Fruit fly (Drosophila melanogaster) whole organism, embryonic: Measurements from ENCODE around the gene CG18507.

Experiments
- ATbp ChIP-seq: fragments of 200-800 bp; sonication (Bioruptor generic); optimal IDR thresholded peaks from 2 replicates; lab custom pipeline; 2017; ENCODE audit warnings: missing biosample characterization, mild to moderate bottlenecking, missing genetic modification characterization, missing genetic modification reagents
- CG10209 ChIP-seq: fragments of 200-800 bp; sonication (Bioruptor generic); optimal IDR thresholded peaks from 3 replicates; lab custom pipeline; 2017; ENCODE audit warnings: missing biosample characterization, mild to moderate bottlenecking, missing genetic modification characterization, missing genetic modification reagents
- CG10462 ChIP-seq: fragments of 200-800 bp; sonication (Bioruptor generic); optimal IDR thresholded peaks from 2 replicates; lab custom pipeline; 2016; ENCODE audit warnings: missing biosample characterization, missing genetic modification characterization
- CG10565 ChIP-seq: fragments of 200-800 bp; sonication (Bioruptor generic); optimal IDR thresholded peaks from 3 replicates; lab custom pipeline; 2016; ENCODE audit warnings: missing biosample characterization, mild to moderate bottlenecking, missing genetic modification characterization
- CG11504 ChIP-seq: fragments of 200-800 bp; sonication (Bioruptor generic); optimal IDR thresholded peaks from 3 replicates; lab custom pipeline; 2019; ENCODE audit warnings: missing biosample characterization, mild to moderate bottlenecking, missing genetic modification characterization, moderate library complexity
- CG12391 ChIP-seq: fragments of 200-800 bp; sonication (Bioruptor generic); optimal IDR thresholded peaks from 3 replicates; lab custom pipeline; 2018; ENCODE audit warnings: missing biosample characterization, mild to moderate bottlenecking, missing genetic modification characterization, moderate library complexity
- CG14667 ChIP-seq: fragments of 200-800 bp; sonication (Bioruptor generic); IDR thresholded peaks from 2 replicates; pipeline ENCODE4 v1.3.6; 2022; ENCODE audit warnings: missing biosample characterization, missing genetic modification characterization
- CG15011 ChIP-seq: fragments of 200-800 bp; sonication (Bioruptor generic); optimal IDR thresholded peaks from 3 replicates; lab custom pipeline; 2018; ENCODE audit warnings: missing biosample characterization, mild to moderate bottlenecking, missing genetic modification characterization
- CG15479 ChIP-seq: fragments of 200-800 bp; sonication (Bioruptor generic); optimal IDR thresholded peaks from 3 replicates; lab custom pipeline; 2019; ENCODE audit warnings: missing biosample characterization, mild to moderate bottlenecking, missing genetic modification characterization, moderate library complexity
- CG1602 ChIP-seq: fragments of 200-800 bp; sonication (Bioruptor generic); optimal IDR thresholded peaks from 3 replicates; lab custom pipeline; 2016; ENCODE audit warnings: missing biosample characterization, missing genetic modification characterization
- CG1647 ChIP-seq: fragments of 200-800 bp; sonication (Bioruptor generic); optimal IDR thresholded peaks from 3 replicates; lab custom pipeline; 2016; ENCODE audit warnings: missing biosample characterization, missing genetic modification characterization
- CG16813 ChIP-seq: fragments of 200-800 bp; sonication (Bioruptor generic); IDR thresholded peaks from 3 replicates; pipeline ENCODE4 v1.3.6; 2022; ENCODE audit warnings: missing biosample characterization, missing genetic modification characterization; ENCODE audit not compliant: partially characterized antibody
- CG17568 ChIP-seq: fragments of 200-800 bp; sonication (Bioruptor generic); optimal IDR thresholded peaks from 2 replicates; lab custom pipeline; 2018; ENCODE audit warnings: missing biosample characterization, mild to moderate bottlenecking, missing genetic modification characterization, moderate library complexity
- CG18011 ChIP-seq: fragments of 200-800 bp; sonication (Bioruptor generic); optimal IDR thresholded peaks from 2 replicates; lab custom pipeline; 2017; ENCODE audit warnings: missing biosample characterization, missing genetic modification characterization, mild to moderate bottlenecking, moderate library complexity, missing genotype
- CG34224 ChIP-seq: fragments of 200-800 bp; sonication (Bioruptor generic); IDR thresholded peaks from 3 replicates; pipeline ENCODE4 v1.3.6; 2022; ENCODE audit warnings: missing biosample characterization, missing genetic modification characterization; ENCODE audit not compliant: partially characterized antibody
- CG3847 ChIP-seq: fragments of 200-800 bp; sonication (Bioruptor generic); IDR thresholded peaks from 2 replicates; pipeline ENCODE4 v1.3.6; 2022; ENCODE audit warnings: missing biosample characterization, missing genetic modification characterization
- CG4707 ChIP-seq: fragments of 200-800 bp; sonication (Bioruptor generic); optimal IDR thresholded peaks from 2 replicates; lab custom pipeline; 2018; ENCODE audit warnings: missing biosample characterization, mild to moderate bottlenecking, missing genetic modification characterization, moderate library complexity
- CG6689 ChIP-seq: fragments of 200-800 bp; sonication (Bioruptor generic); IDR thresholded peaks from 2 replicates; pipeline ENCODE4 v1.3.6; 2022; ENCODE audit warnings: missing biosample characterization, missing genetic modification characterization
- CG8359 ChIP-seq: fragments of 200-800 bp; sonication (Bioruptor generic); optimal IDR thresholded peaks from 2 replicates; lab custom pipeline; 2017; ENCODE audit warnings: missing biosample characterization, mild to moderate bottlenecking, missing genetic modification characterization, borderline replicate concordance
- CG8765 ChIP-seq: fragments of 200-800 bp; sonication (Bioruptor generic); IDR thresholded peaks from 2 replicates; pipeline ENCODE4 v1.3.6; 2022; ENCODE audit warnings: missing biosample characterization, missing genetic modification characterization
- D ChIP-seq, 2 experiments: fragments of 200-800 bp in 1 of 2; fragments of >200 bp in 1 of 2; sonication (Bioruptor generic) in 1 of 2; optimal IDR thresholded peaks; 2 replicates in 1 of 2; 3 replicates in 1 of 2; lab custom pipeline; 2017; ENCODE audit warnings: mild to moderate bottlenecking in 1 of 2, missing biosample characterization in 1 of 2, missing genetic modification characterization in 1 of 2, missing genetic modification reagents in 1 of 2
- Dp ChIP-seq: fragments of 200-800 bp; sonication (Bioruptor generic); optimal IDR thresholded peaks from 2 replicates; lab custom pipeline; 2018; ENCODE audit warnings: missing biosample characterization, mild to moderate bottlenecking, missing genetic modification characterization, moderate library complexity
- E2f2 ChIP-seq: fragments of 200-800 bp; sonication (Bioruptor generic); IDR thresholded peaks from 2 replicates; pipeline ENCODE4 v1.3.6; 2022; ENCODE audit warnings: missing biosample characterization, missing genetic modification characterization
- HHEX ChIP-seq: fragments of 200-800 bp; sonication (Bioruptor generic); optimal IDR thresholded peaks from 3 replicates; lab custom pipeline; 2017; ENCODE audit warnings: missing biosample characterization, mild to moderate bottlenecking, missing genetic modification characterization, missing genetic modification reagents
- HLH54F ChIP-seq: fragments of 200-800 bp; sonication (Bioruptor generic); optimal IDR thresholded peaks from 3 replicates; lab custom pipeline; 2016; ENCODE audit warnings: missing biosample characterization, missing genetic modification characterization
- Hr78 ChIP-seq, 2 experiments: fragments of 200-800 bp in 1 of 2; fragments of >200 bp in 1 of 2; sonication (Bioruptor generic) in 1 of 2; optimal IDR thresholded peaks; 2 replicates each; lab custom pipeline; 2017 to 2019; ENCODE audit warnings: missing biosample characterization in 2 of 2, missing genetic modification characterization in 2 of 2, mild to moderate bottlenecking in 1 of 2, moderate library complexity in 1 of 2
- MESR4 ChIP-seq: fragments of 200-800 bp; sonication (Bioruptor generic); optimal IDR thresholded peaks from 2 replicates; lab custom pipeline; 2018; ENCODE audit warnings: missing biosample characterization, mild to moderate bottlenecking, missing genetic modification characterization, moderate library complexity
- Neu2 ChIP-seq: fragments of 200-800 bp; sonication (Bioruptor generic); optimal IDR thresholded peaks from 3 replicates; lab custom pipeline; 2016; ENCODE audit warnings: missing biosample characterization, missing genetic modification characterization, borderline replicate concordance
- Nf-YC ChIP-seq: fragments of 200-800 bp; optimal IDR thresholded peaks from 3 replicates; lab custom pipeline; 2019; ENCODE audit warnings: missing biosample characterization, mild to moderate bottlenecking, missing genetic modification characterization, moderate library complexity
- Side ChIP-seq: fragments of 200-800 bp; sonication (Bioruptor generic); optimal IDR thresholded peaks from 2 replicates; lab custom pipeline; 2016; ENCODE audit warnings: missing biosample characterization, missing genetic modification characterization
- Sry-δ ChIP-seq: fragments of 200-800 bp; sonication (Bioruptor generic); optimal IDR thresholded peaks from 2 replicates; lab custom pipeline; 2016; ENCODE audit warnings: missing biosample characterization, missing genetic modification characterization
- bsh ChIP-seq, 2 experiments: fragments of 200-800 bp; sonication (Bioruptor generic); optimal IDR thresholded peaks; 2 replicates each; lab custom pipeline; 2017 to 2018; ENCODE audit warnings: mild to moderate bottlenecking in 2 of 2, missing biosample characterization in 2 of 2, missing genetic modification characterization in 2 of 2, moderate library complexity in 1 of 2
- cas ChIP-seq: fragments of 200-800 bp; sonication (Bioruptor generic); IDR thresholded peaks from 2 replicates; pipeline ENCODE4 v1.3.6; 2022; ENCODE audit warnings: missing biosample characterization, missing genetic modification characterization
- chif ChIP-seq, 2 experiments: fragments of 200-800 bp; sonication (Bioruptor generic); optimal IDR thresholded peaks; 3 replicates each; lab custom pipeline; 2016; ENCODE audit warnings: missing biosample characterization in 2 of 2, missing genetic modification characterization in 2 of 2
- crc ChIP-seq: fragments of 200-800 bp; sonication (Bioruptor generic); optimal IDR thresholded peaks from 2 replicates; lab custom pipeline; 2016; ENCODE audit warnings: missing biosample characterization, missing genetic modification characterization
- ems ChIP-seq: fragments of 200-800 bp; sonication (Bioruptor generic); optimal IDR thresholded peaks from 3 replicates; lab custom pipeline; 2016; ENCODE audit warnings: missing biosample characterization, missing genetic modification characterization
- en ChIP-seq: fragments of 200-800 bp; sonication (Bioruptor generic); optimal IDR thresholded peaks from 2 replicates; lab custom pipeline; 2016; ENCODE audit warnings: missing biosample characterization, missing genetic modification characterization
- esg ChIP-seq: fragments of 200-800 bp; sonication (Bioruptor generic); conservative IDR thresholded peaks from 2 replicates; pipeline ENCODE4 v1.3.6; 2022; ENCODE audit warnings: missing biosample characterization, missing genetic modification characterization
- ewg ChIP-seq: fragments of 200-800 bp; sonication (Bioruptor generic); optimal IDR thresholded peaks from 3 replicates; lab custom pipeline; 2017; ENCODE audit warnings: mild to moderate bottlenecking, missing biosample characterization, missing genetic modification reagents, missing genetic modification characterization
- her ChIP-seq: fragments of 200-800 bp; sonication (Bioruptor generic); optimal IDR thresholded peaks from 2 replicates; lab custom pipeline; 2016; ENCODE audit warnings: missing biosample characterization, missing genetic modification characterization
- hkb ChIP-seq, 2 experiments: fragments of 200-800 bp in 1 of 2; fragments of >200 bp in 1 of 2; sonication (Bioruptor generic) in 1 of 2; IDR thresholded peaks in 1 of 2; optimal IDR thresholded peaks in 1 of 2; 2 replicates each; pipeline versions ENCODE4 v1.3.6 to Lab custom; 2017 to 2022; ENCODE audit warnings: missing biosample characterization in 1 of 2, missing genetic modification characterization in 1 of 2
- jumu ChIP-seq: fragments of 200-800 bp; sonication (Bioruptor generic); optimal IDR thresholded peaks from 3 replicates; lab custom pipeline; 2016; ENCODE audit warnings: missing biosample characterization, missing genetic modification characterization
- ken ChIP-seq: fragments of 200-800 bp; sonication (Bioruptor generic); IDR thresholded peaks from 3 replicates; pipeline ENCODE4 v1.3.6; 2022; ENCODE audit warnings: missing biosample characterization, missing genetic modification characterization
- repo ChIP-seq: fragments of 200-800 bp; sonication (Bioruptor generic); optimal IDR thresholded peaks from 2 replicates; lab custom pipeline; 2016; ENCODE audit warnings: missing biosample characterization, missing genetic modification characterization
- tll ChIP-seq, 2 experiments: fragments of 200-800 bp in 1 of 2; fragments of >200 bp in 1 of 2; sonication (Bioruptor generic) in 1 of 2; optimal IDR thresholded peaks; 2 replicates each; lab custom pipeline; 2017 to 2019; ENCODE audit warnings: missing biosample characterization in 2 of 2, missing genetic modification characterization in 2 of 2, mild to moderate bottlenecking in 1 of 2, moderate library complexity in 1 of 2
- trh ChIP-seq: fragments of 200-800 bp; sonication (Bioruptor generic); optimal IDR thresholded peaks from 2 replicates; lab custom pipeline; 2016; ENCODE audit warnings: missing biosample characterization, missing genetic modification characterization
- zen ChIP-seq: fragments of 200-800 bp; sonication (Bioruptor generic); optimal IDR thresholded peaks from 3 replicates; lab custom pipeline; 2018; ENCODE audit warnings: missing biosample characterization, mild to moderate bottlenecking, missing genetic modification characterization, moderate library complexity

The CG18507 gene

dm6 chr2L:13666017-13666667 lies 817 bp downstream of the CG18507 start (continued):
- TF ChIP-seq E2f2 (GFP tag; lab: Robert Waterston, UW): peak; percentile 32; the same call in 1 of the 2 replicates
- TF ChIP-seq hkb (optimal IDR thresholded peaks at IDR 0.05; lab: Kevin White, UChicago): no peak
- TF ChIP-seq hkb (GFP tag; IDR thresholded peaks at IDR 0.05; lab: Robert Waterston, UW): no peak; the same call in 1 of the 2 replicates
- TF ChIP-seq CG3847 (GFP tag; lab: Robert Waterston, UW): 0 out of 2 replicates have a peak, but pooled peaks have one; percentile 16
- TF ChIP-seq trh (GFP tag; lab: Kevin White, UChicago): no peak
- no peak for TF ChIP-seq CG8765 (GFP tag; lab: Robert Waterston, UW)
- peak; percentile 3 for TF ChIP-seq HLH54F (GFP tag; lab: Kevin White, UChicago)
- no peak for TF ChIP-seq CG15011 (GFP tag; lab: Kevin White, UChicago)
- TF ChIP-seq repo (GFP tag; lab: Kevin White, UChicago): no peak
- TF ChIP-seq en (GFP tag; lab: Kevin White, UChicago): no peak
- TF ChIP-seq CG1647: no peak
- no peak for TF ChIP-seq Sry-δ (GFP tag; lab: Kevin White, UChicago)
- TF ChIP-seq HHEX: no peak
- TF ChIP-seq ems (GFP tag; lab: Kevin White, UChicago): no peak
- no peak for TF ChIP-seq CG4707 (GFP tag; lab: Kevin White, UChicago)
- no peak for TF ChIP-seq MESR4 (GFP tag; lab: Kevin White, UChicago)
- no peak for TF ChIP-seq CG10209 (GFP tag; lab: Kevin White, UChicago)
- no peak for TF ChIP-seq Neu2 (GFP tag; lab: Kevin White, UChicago)
- TF ChIP-seq esg: peak; percentile 58; the same call in 1 of the 2 replicates
- TF ChIP-seq CG12391 (tag; lab: Kevin White, UChicago): no peak
- no peak for TF ChIP-seq jumu (GFP tag; lab: Kevin White, UChicago)
- TF ChIP-seq CG14667 (GFP tag; lab: Robert Waterston, UW): no peak
- no peak for TF ChIP-seq zen (tag; lab: Kevin White, UChicago)
- peak; percentile 42; the same call in 1 of the 2 replicates for TF ChIP-seq CG6689 (GFP tag; lab: Robert Waterston, UW)
- TF ChIP-seq CG11504 (tag; lab: Kevin White, UChicago): no peak
- TF ChIP-seq bsh (GFP tag; optimal IDR thresholded peaks at IDR 0.05; lab: Kevin White, UChicago): peak in 1 of 2 experiments; percentile 54
- TF ChIP-seq cas (GFP tag; lab: Robert Waterston, UW): no peak
- TF ChIP-seq chif (GFP tag; optimal IDR thresholded peaks at IDR 0.05; lab: Kevin White, UChicago): peak in 1 of 2 experiments; percentile 17
- TF ChIP-seq Hr78 (GFP tag; optimal IDR thresholded peaks at IDR 0.05; lab: Kevin White, UChicago): no peak
- no peak for TF ChIP-seq crc (GFP tag; lab: Kevin White, UChicago)
- TF ChIP-seq CG15479 (GFP tag; lab: Kevin White, UChicago): no peak
- no peak for TF ChIP-seq Nf-YC (tag; lab: Kevin White, UChicago)
- TF ChIP-seq ken (GFP tag; lab: Robert Waterston, UW): peak; percentile 56; the same call in 1 of the 3 replicates
- TF ChIP-seq CG17568 (GFP tag; lab: Kevin White, UChicago): no peak
- no peak for TF ChIP-seq her
- TF ChIP-seq ewg: no peak
- TF ChIP-seq CG10565 (GFP tag; lab: Kevin White, UChicago): no peak
- peak; percentile 37 for TF ChIP-seq CG1602
- no peak for TF ChIP-seq CG34224 (GFP tag; lab: Robert Waterston, UW)
- TF ChIP-seq CG16813 (GFP tag; lab: Robert Waterston, UW): no peak
- no peak for TF ChIP-seq CG18011
- no peak for TF ChIP-seq D (optimal IDR thresholded peaks at IDR 0.05; lab: Kevin White, UChicago)
- TF ChIP-seq D (GFP tag; optimal IDR thresholded peaks at IDR 0.05; lab: Kevin White, UChicago): no peak
- peak in 1 of 2 experiments; percentile 80 for TF ChIP-seq tll (GFP tag; optimal IDR thresholded peaks at IDR 0.05; lab: Kevin White, UChicago)
- no peak for TF ChIP-seq CG8359 (GFP tag; lab: Kevin White, UChicago)
- TF ChIP-seq CG10462 (GFP tag; lab: Kevin White, UChicago): no peak
- TF ChIP-seq Side (GFP tag; lab: Kevin White, UChicago): no peak
- TF ChIP-seq ATbp (GFP tag; lab: Kevin White, UChicago): peak; percentile 5
- TF ChIP-seq Dp (GFP tag; lab: Kevin White, UChicago): no peak
